Fruit fly (Drosophila melanogaster) Kc167 (cell line): ENCODE measurements around the gene CG33290.

Experiments used
- psq ChIP-seq: fragments of >200 bp; optimal IDR thresholded peaks from 2 replicates; lab custom pipeline; 2017; ENCODE audit warnings: missing external identifiers
- ttk ChIP-seq: sonication (Bioruptor generic); optimal IDR thresholded peaks from 2 replicates; lab custom pipeline; 2017; ENCODE audit warnings: missing external identifiers

- TF ChIP-seq psq: no peak
- TF ChIP-seq ttk (lab: Kevin White, UChicago): no peak
Observed at dm6 chr3L:21554752-21555151, 12.6 kb downstream of the CG33290 start, which contains the start of gene Wnk.
